Fruit fly (Drosophila melanogaster) whole organism, adult: Measurements from ENCODE around the gene CG2182.

Experiments used
- CG11617 ChIP-seq: fragments of 200-800 bp; sonication (Bioruptor generic); optimal IDR thresholded peaks from 2 replicates; lab custom pipeline; 2017; ENCODE audit warnings: mild to moderate bottlenecking, missing biosample characterization, missing genetic modification reagents, missing genetic modification characterization
- CG12768 ChIP-seq: fragments of 200-800 bp; sonication (Bioruptor generic); optimal IDR thresholded peaks from 2 replicates; lab custom pipeline; 2017; ENCODE audit warnings: missing biosample characterization, missing genetic modification characterization, mild to moderate bottlenecking, moderate library complexity, missing genetic modification reagents
- CG14711 ChIP-seq: fragments of 200-800 bp; sonication (Bioruptor generic); optimal IDR thresholded peaks from 2 replicates; lab custom pipeline; 2018; ENCODE audit warnings: missing biosample characterization, mild to moderate bottlenecking, missing genetic modification characterization, moderate library complexity
- CG1620 ChIP-seq: fragments of 200-800 bp; sonication (Bioruptor generic); optimal IDR thresholded peaks from 2 replicates; lab custom pipeline; 2016; ENCODE audit warnings: missing biosample characterization, missing genetic modification characterization
- CG33017 ChIP-seq: fragments of 200-800 bp; sonication (Bioruptor generic); optimal IDR thresholded peaks from 2 replicates; lab custom pipeline; 2018; ENCODE audit warnings: missing biosample characterization, mild to moderate bottlenecking, missing genetic modification characterization, moderate library complexity
- CG5204 ChIP-seq: fragments of 200-800 bp; sonication (Bioruptor generic); optimal IDR thresholded peaks from 2 replicates; lab custom pipeline; 2016; ENCODE audit warnings: missing biosample characterization, missing genetic modification characterization
- CG7045 ChIP-seq: fragments of 200-800 bp; sonication (Bioruptor generic); optimal IDR thresholded peaks from 2 replicates; lab custom pipeline; 2017; ENCODE audit warnings: missing biosample characterization, mild to moderate bottlenecking, missing genetic modification characterization
- CG7101 ChIP-seq: fragments of 200-800 bp; sonication (Bioruptor generic); optimal IDR thresholded peaks from 2 replicates; lab custom pipeline; 2018; ENCODE audit warnings: missing biosample characterization, mild to moderate bottlenecking, missing genetic modification characterization, moderate library complexity
- Clk ChIP-seq: fragments of 200-800 bp; sonication (Bioruptor generic); optimal IDR thresholded peaks from 2 replicates; lab custom pipeline; 2017; ENCODE audit warnings: missing biosample characterization, missing genetic modification characterization
- Crg-1 ChIP-seq: fragments of 200-800 bp; sonication (Bioruptor generic); optimal IDR thresholded peaks from 2 replicates; lab custom pipeline; 2016; ENCODE audit warnings: missing biosample characterization, missing genetic modification characterization
- Hr96 ChIP-seq: fragments of 200-800 bp; sonication (Bioruptor generic); optimal IDR thresholded peaks from 2 replicates; lab custom pipeline; 2016; ENCODE audit warnings: missing biosample characterization, missing genetic modification characterization
- Mnt ChIP-seq: fragments of 200-800 bp; sonication (Bioruptor generic); optimal IDR thresholded peaks from 2 replicates; lab custom pipeline; 2016; ENCODE audit warnings: missing biosample characterization, mild to moderate bottlenecking, missing genetic modification characterization
- bab1 ChIP-seq: fragments of 200-800 bp; sonication (Bioruptor generic); optimal IDR thresholded peaks from 3 replicates; lab custom pipeline; 2019; ENCODE audit warnings: missing biosample characterization, mild to moderate bottlenecking, missing genetic modification characterization, moderate library complexity
- cic ChIP-seq: fragments of 200-800 bp; sonication (Bioruptor generic); optimal IDR thresholded peaks from 2 replicates; lab custom pipeline; 2017; ENCODE audit warnings: missing biosample characterization, mild to moderate bottlenecking, missing genetic modification characterization, moderate library complexity
- cnc ChIP-seq, 2 experiments: fragments of >200 bp; optimal IDR thresholded peaks; 2 replicates each; lab custom pipeline; 2017
- kay ChIP-seq: fragments of 200-800 bp; sonication (Bioruptor generic); peaks from one replicate; lab custom pipeline; 2016; ENCODE audit warnings: missing biosample characterization, missing genetic modification characterization, borderline replicate concordance
- ovo ChIP-seq: fragments of 200-800 bp; sonication (Bioruptor generic); optimal IDR thresholded peaks from 2 replicates; lab custom pipeline; 2016; ENCODE audit warnings: missing biosample characterization, missing genetic modification characterization
- pad ChIP-seq: fragments of 200-800 bp; sonication (Bioruptor generic); optimal IDR thresholded peaks from 3 replicates; lab custom pipeline; 2017; ENCODE audit warnings: missing biosample characterization, missing genetic modification characterization, mild to moderate bottlenecking, moderate library complexity, missing genetic modification reagents
- tj ChIP-seq: fragments of 200-800 bp; sonication (Bioruptor generic); optimal IDR thresholded peaks from 3 replicates; lab custom pipeline; 2017; ENCODE audit warnings: missing biosample characterization, mild to moderate bottlenecking, missing genetic modification characterization, moderate library complexity
- toe ChIP-seq: fragments of 200-800 bp; sonication (Bioruptor generic); optimal IDR thresholded peaks from 2 replicates; lab custom pipeline; 2016; ENCODE audit warnings: missing biosample characterization, missing genetic modification characterization

CG2182 gene

DNA sequence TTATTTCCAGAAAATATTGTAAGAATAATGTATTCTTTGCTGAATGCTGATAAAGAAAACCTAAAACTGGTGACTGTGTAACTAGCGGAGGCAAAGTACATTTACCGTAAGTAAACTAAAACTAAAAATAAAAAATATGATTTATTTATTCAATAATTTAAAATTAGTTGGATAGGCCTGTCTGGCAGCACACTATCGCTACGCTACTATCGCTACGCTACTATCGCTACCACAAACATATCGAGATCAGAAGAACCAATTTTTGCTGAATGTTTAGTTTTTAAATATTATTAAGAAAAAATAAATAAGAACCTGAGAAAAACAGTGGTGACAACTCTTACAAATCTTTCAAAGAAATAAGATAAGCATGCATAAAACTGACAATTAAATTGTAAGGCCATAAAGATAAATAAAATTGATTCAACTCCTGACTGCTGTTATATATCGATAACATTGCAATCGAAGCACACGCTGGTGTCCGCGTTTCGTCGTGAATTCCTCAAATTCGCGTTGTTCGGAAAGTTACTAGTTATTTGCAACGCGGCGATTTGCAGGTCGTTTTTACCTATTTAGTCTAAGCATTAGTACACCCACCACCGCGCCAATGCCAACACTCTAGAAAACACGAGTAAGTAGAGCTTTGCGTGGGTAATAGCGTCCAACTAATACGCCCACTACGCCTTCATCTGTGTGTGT is 634 bp upstream of the CG2182 start, which contains the start of gene Wdr33:
Gene Wdr33, plus strand, starts transcription at position 438 of the 696 bp plus-strand sequence.
- TF ChIP-seq CG7101 (tag; lab: Kevin White, UChicago) (peak; percentile 37), Crg-1 (GFP tag; lab: Kevin White, UChicago) (no peak), CG33017 (peak; percentile 39), CG5204 (GFP tag; lab: Kevin White, UChicago) (peak; percentile 52), Mnt (peak; percentile 52), toe (GFP tag; lab: Kevin White, UChicago) (no peak), CG12768 (GFP tag; lab: Kevin White, UChicago) (peak; percentile 41), bab1 (GFP tag; lab: Kevin White, UChicago) (no peak), CG1620 (GFP tag; lab: Kevin White, UChicago) (no peak), Hr96 (no peak), Clk (GFP tag; lab: Kevin White, UChicago) (no peak), ovo (GFP tag; lab: Kevin White, UChicago) (peak; percentile 44), CG11617 (GFP tag; lab: Kevin White, UChicago) (peak; percentile 58), CG14711 (tag; lab: Kevin White, UChicago) (no peak), pad (peak; percentile 24), tj (GFP tag; lab: Kevin White, UChicago) (peak; percentile 88), cic (no peak), CG7045 (GFP tag; lab: Kevin White, UChicago) (peak; percentile 43), cnc (optimal IDR thresholded peaks at IDR 0.05; lab: Kevin White, UChicago) (no peak), kay (GFP tag; lab: Kevin White, UChicago) (no peak)

DNA sequence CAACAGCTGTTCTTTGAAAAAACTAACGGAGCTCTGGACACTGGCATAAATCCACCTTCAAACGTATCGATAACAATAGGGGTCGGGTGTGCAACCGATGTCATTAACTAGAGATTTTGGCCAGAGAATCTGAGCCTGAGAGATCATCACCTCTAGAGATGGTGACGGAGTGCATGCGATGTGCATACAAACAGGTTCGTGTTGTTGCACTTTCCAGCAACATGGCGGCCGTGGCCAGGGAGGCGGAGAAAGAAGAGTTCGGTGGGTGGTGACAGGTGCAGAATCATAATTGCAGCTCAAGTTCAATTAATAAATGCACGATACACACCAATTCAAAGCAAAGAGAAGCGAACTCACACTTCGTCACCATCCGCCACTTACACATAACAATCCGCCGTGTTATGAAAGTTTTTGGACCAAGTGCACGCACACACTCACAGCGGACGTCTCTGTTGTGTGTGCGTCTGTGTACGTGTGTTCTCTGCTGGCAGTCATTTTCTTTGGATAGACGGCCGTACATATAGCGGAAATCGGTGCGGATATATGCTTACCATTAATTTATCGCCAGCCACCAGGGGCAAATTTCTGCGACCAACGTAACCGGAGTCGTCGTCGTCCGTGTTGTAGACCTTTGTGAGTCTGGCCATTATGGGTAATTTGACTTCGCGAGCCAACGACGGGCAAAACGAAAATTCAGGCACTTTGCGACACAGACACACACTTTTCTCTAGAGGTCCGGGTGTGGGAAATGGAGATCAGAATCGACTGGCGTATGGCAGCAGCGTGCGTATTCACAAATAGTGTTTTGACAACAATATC is 519 bp downstream of the CG2182 start:
- TF ChIP-seq Mnt, result no peak
- TF ChIP-seq CG12768 (GFP tag; lab: Kevin White, UChicago), result peak; percentile 32
- no peak for TF ChIP-seq pad
- no peak for TF ChIP-seq Clk (GFP tag; lab: Kevin White, UChicago)
- TF ChIP-seq CG1620 (GFP tag; lab: Kevin White, UChicago), result no peak
- peak; percentile 35 for TF ChIP-seq cic
- no peak for TF ChIP-seq CG5204 (GFP tag; lab: Kevin White, UChicago)
- TF ChIP-seq CG33017, result no peak
- no peak for TF ChIP-seq toe (GFP tag; lab: Kevin White, UChicago)
- TF ChIP-seq Crg-1 (GFP tag; lab: Kevin White, UChicago), result no peak
- TF ChIP-seq Hr96, result no peak
- peak; percentile 22 for TF ChIP-seq bab1 (GFP tag; lab: Kevin White, UChicago)
- TF ChIP-seq kay (GFP tag; lab: Kevin White, UChicago), result no peak
- no peak for TF ChIP-seq CG7045 (GFP tag; lab: Kevin White, UChicago)
- TF ChIP-seq tj (GFP tag; lab: Kevin White, UChicago), result no peak
- no peak for TF ChIP-seq CG7101 (tag; lab: Kevin White, UChicago)
- peak; percentile 77 for TF ChIP-seq ovo (GFP tag; lab: Kevin White, UChicago)
- no peak for TF ChIP-seq cnc (optimal IDR thresholded peaks at IDR 0.05; lab: Kevin White, UChicago)
- TF ChIP-seq CG11617 (GFP tag; lab: Kevin White, UChicago), result no peak
- TF ChIP-seq CG14711 (tag; lab: Kevin White, UChicago), result no peak

DNA sequence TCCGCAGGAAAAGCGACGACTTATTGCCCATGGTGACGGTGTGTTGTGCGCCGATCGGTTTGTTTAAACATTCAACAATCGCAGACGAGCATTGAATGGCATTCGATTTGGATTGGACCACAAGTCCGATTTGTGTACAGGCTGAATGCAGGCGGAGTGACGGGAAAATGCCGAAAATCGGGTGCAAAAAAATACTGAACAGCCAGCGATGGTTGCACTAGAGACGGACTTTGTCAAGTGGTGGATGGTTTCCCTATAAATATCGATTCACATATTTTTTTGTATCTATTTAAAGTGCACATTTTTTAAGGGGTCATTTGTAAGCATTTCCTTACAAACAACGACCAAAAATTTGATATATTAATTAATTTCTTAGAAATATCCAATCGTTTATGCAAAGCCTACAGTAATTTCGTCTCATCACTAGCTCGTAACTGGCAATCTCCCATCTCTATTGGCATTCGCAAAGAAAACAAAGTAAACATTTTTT is 5.0 kb downstream of the CG2182 start, which contains the start of the genes elm and MED27:
Gene elm, minus strand, starts transcription at position 170 of the 490 bp plus-strand sequence.
Gene MED27, plus strand, starts transcription at position 448 of the 490 bp plus-strand sequence.
- TF ChIP-seq CG14711 (tag; lab: Kevin White, UChicago) (peak; percentile 84), ovo (GFP tag; lab: Kevin White, UChicago) (peak; percentile 97), CG7045 (GFP tag; lab: Kevin White, UChicago) (peak; percentile 91), pad (peak; percentile 80), CG33017 (peak; percentile 84), CG1620 (GFP tag; lab: Kevin White, UChicago) (peak; percentile 98), Crg-1 (GFP tag; lab: Kevin White, UChicago) (peak; percentile 90), Clk (GFP tag; lab: Kevin White, UChicago) (peak; percentile 87), kay (GFP tag; lab: Kevin White, UChicago) (no peak), CG7101 (tag; lab: Kevin White, UChicago) (peak; percentile 92), Hr96 (peak; percentile 87), cnc (optimal IDR thresholded peaks at IDR 0.05; lab: Kevin White, UChicago) (no peak), toe (GFP tag; lab: Kevin White, UChicago) (peak; percentile 98), bab1 (GFP tag; lab: Kevin White, UChicago) (peak; percentile 90), tj (GFP tag; lab: Kevin White, UChicago) (peak; percentile 86), CG12768 (GFP tag; lab: Kevin White, UChicago) (peak; percentile 90), CG5204 (GFP tag; lab: Kevin White, UChicago) (no peak), Mnt (peak; percentile 87), CG11617 (GFP tag; lab: Kevin White, UChicago) (peak; percentile 94), cic (peak; percentile 61)

DNA sequence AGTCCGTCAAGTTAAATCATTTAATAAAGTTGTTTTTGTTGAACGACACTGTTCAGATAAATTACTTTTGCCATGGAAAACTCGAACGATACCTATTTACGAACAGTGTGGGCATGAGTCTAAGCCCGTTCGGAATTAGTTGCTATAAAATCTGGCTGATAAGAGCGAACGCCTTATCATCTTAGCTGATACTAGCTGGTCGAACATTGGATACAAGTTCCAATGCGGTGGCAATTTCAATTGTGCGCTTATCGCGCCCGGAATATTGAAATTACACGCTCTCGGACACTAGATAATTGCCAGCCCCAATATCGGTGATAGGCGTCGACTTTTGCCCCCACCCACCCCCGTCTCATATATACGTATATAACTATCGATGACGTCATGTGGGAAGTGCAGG is 5.8 kb downstream of the CG2182 start:
- TF ChIP-seq cnc (optimal IDR thresholded peaks at IDR 0.05; lab: Kevin White, UChicago), result no peak
- TF ChIP-seq tj (GFP tag; lab: Kevin White, UChicago), result no peak
- TF ChIP-seq CG33017, result no peak
- TF ChIP-seq bab1 (GFP tag; lab: Kevin White, UChicago), result no peak
- TF ChIP-seq cic, result peak; percentile 48
- TF ChIP-seq CG11617 (GFP tag; lab: Kevin White, UChicago), result no peak
